Worm (Caenorhabditis elegans) whole organism, L2 larva: ENCODE data around the gene clec-83.

Source experiments
- ama-1 ChIP-seq: fragments of 150-350 bp; optimal IDR thresholded peaks from 2 replicates; lab custom pipeline; 2018; ENCODE audit warnings: inconsistent platforms
- lin-11 ChIP-seq: fragments of 150-350 bp; sonication (generic microtip); optimal IDR thresholded peaks from 2 replicates; lab custom pipeline; 2014; ENCODE audit warnings: missing biosample characterization, missing genetic modification characterization, inconsistent platforms, mixed read lengths
- lin-39 ChIP-seq: fragments of 150-350 bp; optimal IDR thresholded peaks from 2 replicates; lab custom pipeline; 2014; ENCODE audit warnings: missing biosample characterization, missing genetic modification reagents, missing genetic modification characterization
- mdl-1 ChIP-seq, 2 experiments: fragments of 150-350 bp in 1 of 2; sonication (generic microtip) in 1 of 2; optimal IDR thresholded peaks; 2 replicates each; lab custom pipeline; 2017; ENCODE audit warnings: missing biosample characterization in 2 of 2, missing genetic modification characterization in 2 of 2
- nhr-12 ChIP-seq: fragments of 150-350 bp; optimal IDR thresholded peaks from 2 replicates; lab custom pipeline; 2014; ENCODE audit warnings: missing biosample characterization, missing genetic modification characterization
- nhr-237 ChIP-seq: fragments of 150-350 bp; optimal IDR thresholded peaks from 2 replicates; lab custom pipeline; 2014; ENCODE audit warnings: missing biosample characterization, missing genetic modification characterization
- nhr-25 ChIP-seq: fragments of 150-350 bp; sonication (generic microtip); optimal IDR thresholded peaks from 3 replicates; lab custom pipeline; 2014; ENCODE audit warnings: missing biosample characterization, missing genetic modification characterization
- nhr-77 ChIP-seq: fragments of 150-350 bp; optimal IDR thresholded peaks from 2 replicates; lab custom pipeline; 2014; ENCODE audit warnings: missing biosample characterization, missing genetic modification characterization
- skn-1 ChIP-seq: sonication (generic microtip); optimal IDR thresholded peaks from 2 replicates; lab custom pipeline; 2017; ENCODE audit warnings: missing biosample characterization, missing genetic modification characterization
- unc-62 ChIP-seq: fragments of 150-350 bp; optimal IDR thresholded peaks from 2 replicates; lab custom pipeline; 2014; ENCODE audit warnings: missing biosample characterization, missing genetic modification reagents, missing genetic modification characterization
- ztf-11 ChIP-seq: sonication (generic microtip); optimal IDR thresholded peaks from 2 replicates; lab custom pipeline; 2017; ENCODE audit warnings: missing biosample characterization, missing genetic modification characterization

DNA sequence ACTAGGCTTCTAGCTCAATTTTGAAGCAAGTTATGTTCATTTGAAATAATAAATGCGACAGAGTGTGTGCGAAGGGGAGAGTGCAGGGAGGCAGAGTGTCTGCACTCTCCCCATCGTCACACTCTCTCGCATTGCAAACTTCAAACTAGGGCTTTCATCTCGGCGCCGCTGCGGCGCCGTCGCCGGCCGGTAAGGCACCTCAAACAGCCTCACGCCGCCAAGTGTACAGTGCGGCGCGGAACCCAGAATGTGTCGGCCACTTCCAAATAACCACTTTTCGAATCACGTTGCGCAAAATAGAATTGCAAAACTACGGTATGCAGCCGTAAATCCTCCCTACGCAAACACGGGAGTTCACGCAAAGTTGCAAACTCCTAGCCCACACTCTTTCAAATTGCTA, 8.0 kb upstream of the clec-83 start:
- TF ChIP-seq nhr-12 = no peak
- no peak for TF ChIP-seq lin-11 (tag; lab: Kevin White, UChicago)
- TF ChIP-seq unc-62 (GFP tag; lab: Kevin White, UChicago) = no peak
- TF ChIP-seq mdl-1 (tag; optimal IDR thresholded peaks at IDR 0.05; lab: Kevin White, UChicago) = no peak
- no peak for TF ChIP-seq ztf-11 (tag; lab: Kevin White, UChicago)
- TF ChIP-seq lin-39 (tag; lab: Kevin White, UChicago) = no peak
- no peak for TF ChIP-seq ama-1 (lab: Kevin White, UChicago)
- no peak for TF ChIP-seq nhr-25 (tag; lab: Kevin White, UChicago)
- TF ChIP-seq nhr-237 (tag; lab: Kevin White, UChicago) = no peak
- no peak for TF ChIP-seq nhr-77 (tag; lab: Kevin White, UChicago)
- TF ChIP-seq skn-1 (tag; lab: Kevin White, UChicago) = no peak
